Worm (Caenorhabditis elegans) whole organism, early embryonic: ENCODE measurements around the gene fip-2.

Experiments used
- aly-1 ChIP-seq: sonication (generic microtip); optimal IDR thresholded peaks from 2 replicates; lab custom pipeline; 2016; ENCODE audit warnings: missing genetic modification characterization, missing compliant biosample characterization
- ama-1 ChIP-seq: fragments of 150-350 bp; optimal IDR thresholded peaks from 2 replicates; lab custom pipeline; 2014
- ets-7 ChIP-seq: sonication (generic microtip); optimal IDR thresholded peaks from 2 replicates; lab custom pipeline; 2016; ENCODE audit warnings: missing genotype, missing genetic modification characterization, missing compliant biosample characterization
- flt-1 ChIP-seq: fragments of 200-800 bp; sonication (Bioruptor generic); IDR thresholded peaks from 2 replicates; pipeline ENCODE4 v1.3.6; 2022; ENCODE audit warnings: missing genetic modification characterization, missing compliant biosample characterization
- hmbx-1 ChIP-seq: sonication (generic microtip); optimal IDR thresholded peaks from 2 replicates; lab custom pipeline; 2016; ENCODE audit warnings: mild to moderate bottlenecking, missing genetic modification characterization, missing compliant biosample characterization
- hmg-4 ChIP-seq: fragments of 200-800 bp; sonication (Bioruptor generic); optimal IDR thresholded peaks from 2 replicates; lab custom pipeline; 2018; ENCODE audit warnings: mild to moderate bottlenecking, missing genetic modification characterization, missing compliant biosample characterization
- scrt-1 ChIP-seq: fragments of 200-800 bp; sonication (Bioruptor generic); IDR thresholded peaks from 2 replicates; pipeline ENCODE4 v1.3.6; 2022; ENCODE audit warnings: missing genetic modification characterization, missing compliant biosample characterization
- tbx-37 ChIP-seq: fragments of 200-800 bp; sonication (Bioruptor generic); conservative IDR thresholded peaks from 2 replicates; pipeline ENCODE4 v1.3.6; 2022; ENCODE audit warnings: missing genetic modification reagents, missing genetic modification characterization, missing compliant biosample characterization

DNA sequence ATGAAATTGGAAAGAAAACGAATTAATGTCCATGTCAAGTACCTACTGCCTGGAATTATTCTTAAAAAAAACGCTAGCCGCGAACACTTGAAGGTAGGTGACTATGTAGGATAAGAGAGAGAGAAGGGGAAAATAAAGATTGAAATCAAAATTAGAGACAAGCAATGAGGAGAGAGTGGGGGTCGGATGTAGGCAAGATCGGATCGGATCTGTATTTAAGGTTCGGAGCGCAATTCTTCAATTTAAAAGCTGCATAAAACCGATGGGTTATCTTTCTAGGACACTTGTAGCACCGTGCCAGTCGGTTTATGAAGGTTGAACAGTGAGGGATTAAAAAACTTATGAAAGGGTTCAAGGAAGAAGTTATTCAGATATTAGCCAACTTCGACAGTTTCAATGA lies 4.6 kb upstream of the fip-2 start:
- TF ChIP-seq ets-7 (tag; lab: Kevin White, UChicago), result no peak
- no peak for TF ChIP-seq scrt-1 (GFP tag; lab: Robert Waterston, UW)
- no peak for TF ChIP-seq ama-1 (lab: Kevin White, UChicago)
- TF ChIP-seq hmg-4, result no peak
- no peak for TF ChIP-seq flt-1
- no peak for TF ChIP-seq hmbx-1
- TF ChIP-seq aly-1 (tag; lab: Kevin White, UChicago), result no peak
- no peak for TF ChIP-seq tbx-37 (GFP tag; lab: Robert Waterston, UW)
